Worm (Caenorhabditis elegans) whole organism, dauer: ENCODE data around the gene C29F3.3.
"Not testable (repeated sequence)": the region's sequence is repeated elsewhere in the genome, so short reads cannot be mapped to it uniquely, and the experiment has no call there.

Source experiments
- unc-62 ChIP-seq: sonication (generic microtip); optimal IDR thresholded peaks from 2 replicates; lab custom pipeline; 2017; ENCODE audit warnings: missing biosample characterization, missing genetic modification reagents, missing genetic modification characterization

The C29F3.3 gene

DNA sequence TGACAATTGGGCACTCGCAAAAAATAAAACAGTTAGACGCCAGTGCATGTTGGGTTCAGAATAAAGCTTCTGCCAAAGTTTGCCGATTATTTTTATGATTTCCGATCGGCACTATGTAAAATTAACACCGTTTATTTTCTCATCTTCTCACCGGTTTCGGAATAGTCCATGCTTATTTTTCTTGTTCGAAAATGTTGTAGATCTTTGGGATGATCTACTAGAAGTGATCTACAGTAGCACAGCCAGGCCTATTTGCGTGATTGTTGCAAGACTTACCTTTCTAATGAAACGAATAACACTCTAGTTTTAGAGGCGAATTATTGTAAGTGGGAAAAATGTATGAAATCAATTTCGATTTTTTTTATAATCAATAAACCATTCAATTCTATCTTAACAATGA, 3.4 kb upstream of the C29F3.3 start, which contains the start of gene clec-231:
clec-231 (minus strand) TSS at position 101 of the 400 bp plus-strand sequence.
- no peak for TF ChIP-seq unc-62 (GFP tag; lab: Kevin White, UChicago)

DNA sequence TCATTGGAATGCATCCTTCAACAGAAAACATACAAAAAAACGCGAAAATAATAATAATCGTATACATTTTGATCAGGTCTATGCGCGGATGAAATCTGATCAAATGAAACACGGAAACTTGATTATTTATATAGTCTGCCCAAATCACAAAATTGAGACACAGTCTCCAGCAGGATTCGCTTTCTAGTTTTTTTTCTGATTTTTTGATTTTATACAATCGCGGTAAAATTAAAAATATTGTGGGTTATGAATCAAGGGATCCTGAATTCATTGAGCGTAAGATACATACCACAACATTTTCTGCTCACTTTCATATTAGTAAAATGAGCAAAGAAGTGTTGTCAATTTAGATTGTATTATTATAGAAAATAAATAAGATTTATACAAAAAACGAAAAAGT, 1.9 kb upstream of the C29F3.3 start, which contains the start of gene clec-230:
clec-230 (minus strand) TSS at position 101 of the 400 bp plus-strand sequence.
- TF ChIP-seq unc-62 (GFP tag; lab: Kevin White, UChicago): no peak

ce11 chrV:15344481-15344880, 2.7 kb downstream of the C29F3.3 start, which contains the start of gene wrt-8:
Gene wrt-8, minus strand, starts transcription at chrV:15344581.
- TF ChIP-seq unc-62 (GFP tag; lab: Kevin White, UChicago): no peak

- no peak for TF ChIP-seq unc-62 (GFP tag; lab: Kevin White, UChicago)
These were observed 5.8 kb downstream of the C29F3.3 start, which contains the start of gene clec-229 for ce11 chrV:15341404-15341803. Gene clec-229, minus strand, starts transcription at chrV:15341504.

DNA sequence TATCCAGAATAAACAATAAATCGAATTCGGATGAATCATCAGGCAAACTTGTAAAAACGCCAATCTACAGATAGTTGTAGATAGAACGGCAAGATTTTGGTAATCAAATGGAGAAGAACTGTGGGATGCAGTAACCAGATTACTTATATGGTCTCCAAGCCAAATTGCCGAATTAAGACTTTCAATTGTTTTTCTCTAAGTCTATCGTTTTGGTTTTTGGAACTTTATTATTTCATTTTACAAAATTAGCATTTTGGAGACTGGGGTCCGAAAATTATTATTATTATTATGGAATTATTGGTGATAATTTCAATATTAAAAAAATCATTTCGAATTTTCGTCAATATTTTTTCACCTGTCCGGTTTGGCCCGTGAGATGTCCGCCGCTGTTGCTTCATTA, 7.8 kb downstream of the C29F3.3 start, which contains the start of gene clec-228:
clec-228 (minus strand) TSS at position 101 of the 400 bp plus-strand sequence.
- TF ChIP-seq unc-62 (GFP tag; lab: Kevin White, UChicago): no peak

ce11 chrV:15337405-15337804, 9.8 kb downstream of the C29F3.3 start, which contains the start of gene wrt-7:
Gene wrt-7, minus strand, starts transcription at chrV:15337505.
- no peak for TF ChIP-seq unc-62 (GFP tag; lab: Kevin White, UChicago)

DNA sequence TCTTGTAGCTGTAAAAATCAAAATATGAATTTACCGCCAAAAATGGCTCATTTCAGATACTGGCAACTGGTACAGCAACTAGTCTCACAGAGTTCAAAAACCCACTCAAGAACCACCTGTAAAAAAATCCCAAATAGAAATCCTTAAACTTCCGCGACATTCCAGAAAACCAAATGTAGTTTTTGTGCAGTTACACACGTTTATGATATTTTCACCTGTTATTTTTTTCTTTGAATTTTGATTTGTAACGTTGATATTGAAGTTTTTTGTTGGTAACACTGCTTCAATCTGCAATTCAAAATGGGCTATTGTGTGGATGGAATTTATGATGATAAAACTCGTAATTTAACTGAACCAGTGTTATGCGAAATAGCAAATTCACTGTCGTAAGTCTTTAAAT, 14.3 kb downstream of the C29F3.3 start, which contains the start of gene srw-113:
srw-113 (plus strand) TSS at position 301 of the 400 bp plus-strand sequence.
- no peak for TF ChIP-seq unc-62 (GFP tag; lab: Kevin White, UChicago)

DNA sequence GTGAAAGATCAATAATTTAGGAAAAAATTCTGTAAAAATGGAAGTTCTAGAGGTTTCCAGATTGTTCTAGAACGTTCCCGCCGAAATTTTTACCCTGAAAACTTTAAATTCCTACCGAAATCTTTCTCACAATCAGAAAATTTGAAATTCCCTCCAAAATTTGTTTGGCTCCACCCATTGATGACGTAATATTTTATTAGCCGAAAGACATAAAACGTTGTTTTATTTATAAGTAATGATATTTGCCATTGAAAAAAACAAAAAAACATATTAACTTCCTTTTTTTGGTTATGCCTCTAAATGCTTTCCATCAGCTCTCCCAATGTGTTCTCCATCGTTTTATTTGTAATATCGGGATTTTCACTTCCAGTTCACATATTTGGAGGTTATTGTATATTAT, 16.9 kb downstream of the C29F3.3 start, which contains the start of gene srh-295:
srh-295 (plus strand) TSS at position 301 of the 400 bp plus-strand sequence.
- no peak for TF ChIP-seq unc-62 (GFP tag; lab: Kevin White, UChicago)

ce11 chrV:15327745-15328447, 19.3 kb downstream of the C29F3.3 start, which contains the start of gene ZK1037.6:
Gene ZK1037.6, minus strand, starts transcription at chrV:15327795.
- no peak for TF ChIP-seq unc-62 (GFP tag; lab: Kevin White, UChicago)

DNA sequence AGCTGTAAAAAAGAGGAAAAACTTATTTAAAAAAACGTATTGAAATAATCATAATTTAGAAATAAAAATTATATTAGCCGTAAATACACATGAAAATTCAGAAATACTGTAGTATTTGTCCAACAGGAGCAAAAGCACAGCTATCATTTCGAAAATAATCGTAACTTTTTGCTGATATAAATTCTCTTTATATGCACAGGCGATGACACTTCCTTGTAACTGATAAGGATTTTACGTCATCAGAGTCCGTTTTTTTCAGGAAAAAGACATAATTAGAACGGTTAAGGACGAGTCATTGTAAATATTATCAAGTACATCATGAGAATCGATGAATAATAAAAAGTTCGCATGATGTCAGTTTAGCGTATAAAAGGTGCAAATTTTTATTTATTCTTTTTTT, 23.8 kb downstream of the C29F3.3 start:
- TF ChIP-seq unc-62 (GFP tag; lab: Kevin White, UChicago): no peak

DNA sequence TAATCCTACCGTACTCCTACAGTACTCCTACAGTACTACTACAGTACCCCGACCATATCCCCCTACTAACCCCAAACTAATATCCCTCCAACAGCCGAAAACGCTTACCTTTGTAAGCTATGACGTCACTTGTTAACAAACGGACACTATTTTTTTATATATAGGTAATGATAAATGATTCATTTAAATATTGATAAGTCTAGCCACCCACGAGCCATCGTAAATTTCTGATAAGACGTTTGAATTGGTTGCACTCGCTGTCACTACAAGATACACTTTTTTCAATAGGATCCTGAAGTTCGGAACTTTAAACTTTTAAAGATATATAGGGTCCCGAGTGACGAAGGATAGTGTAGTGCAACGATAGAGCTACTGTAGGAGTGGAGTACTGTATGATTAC, 24.5 kb downstream of the C29F3.3 start, which contains the start of gene nhr-247:
nhr-247 (plus strand) TSS at position 330 of the 400 bp plus-strand sequence.
- not testable (repeated sequence) for TF ChIP-seq unc-62 (GFP tag; lab: Kevin White, UChicago)

ce11 chrV:15318638-15319037, 28.6 kb downstream of the C29F3.3 start, which contains the start of gene nhr-291:
Gene nhr-291, plus strand, starts transcription at chrV:15318961.
- TF ChIP-seq unc-62 (GFP tag; lab: Kevin White, UChicago): no peak

ce11 chrV:15315827-15316527, 31.2 kb downstream of the C29F3.3 start, which contains the start of the genes srt-22 and nhr-246:
Gene srt-22, minus strand, starts transcription at chrV:15315927.
Gene nhr-246, plus strand, starts transcription at chrV:15316477.
- TF ChIP-seq unc-62 (GFP tag; lab: Kevin White, UChicago): no peak

- no peak for TF ChIP-seq unc-62 (GFP tag; lab: Kevin White, UChicago)
These were observed 33.7 kb downstream of the C29F3.3 start for ce11 chrV:15313529-15313928.

DNA sequence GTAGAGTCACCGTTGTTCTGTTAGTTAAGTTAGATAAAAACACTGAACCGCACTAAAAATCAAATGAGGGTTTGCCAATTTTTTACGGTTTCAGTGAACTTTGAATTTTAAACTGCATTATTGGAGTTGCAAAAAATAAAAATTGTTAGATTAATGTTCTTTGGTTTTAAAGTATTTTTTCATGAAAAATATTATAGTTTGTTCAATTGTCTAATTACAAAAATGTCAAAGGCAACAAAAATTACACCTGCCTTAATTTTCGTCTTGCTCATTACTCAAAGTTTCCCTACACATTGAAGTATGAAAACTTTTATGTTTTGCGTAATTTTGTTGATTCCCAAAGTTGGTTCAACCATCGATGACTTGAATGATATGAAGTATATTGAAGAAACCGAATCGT, 36.4 kb downstream of the C29F3.3 start, which contains the start of gene irld-62:
irld-62 (plus strand) TSS at position 301 of the 400 bp plus-strand sequence.
- TF ChIP-seq unc-62 (GFP tag; lab: Kevin White, UChicago): no peak
